Worm (Caenorhabditis elegans): Measurements from ENCODE around the gene lgc-56.

ce11 chrII:5178609-5179008, 48.4 kb downstream of the lgc-56 start:
- TF ChIP-seq pha-4 (tag; optimal IDR thresholded peaks at IDR 0.05) (no peak), mcd-1 (GFP tag; IDR thresholded peaks at IDR 0.05) (no peak), sea-2 (GFP tag; IDR thresholded peaks at IDR 0.05) (no peak), unc-130 (GFP tag; optimal IDR thresholded peaks at IDR 0.05) (no peak), K11D2.4 (GFP tag; IDR thresholded peaks at IDR 0.05) (no peak), ztf-6 (GFP tag; IDR thresholded peaks at IDR 0.05) (no peak), nhr-80 (tag; optimal IDR thresholded peaks at IDR 0.05) (no peak)

Data from whole organism, young adult.